Fruit fly (Drosophila melanogaster) whole organism: Measurements from ENCODE around the gene Calr.

Experiments
- CG8478 ChIP-seq: fragments of >200 bp; optimal IDR thresholded peaks from 2 replicates; lab custom pipeline; 2018; ENCODE audit warnings: inconsistent platforms
- Dll ChIP-seq: fragments of >200 bp; optimal IDR thresholded peaks from 2 replicates; lab custom pipeline; 2017
- EcR ChIP-seq, 2 experiments: fragments of >200 bp; optimal IDR thresholded peaks; 2 replicates each; lab custom pipeline; 2017; ENCODE audit warnings: missing biosample characterization in 2 of 2, missing genetic modification characterization in 2 of 2, missing genetic modification reagents in 2 of 2
- pan ChIP-seq: fragments of >200 bp; optimal IDR thresholded peaks from 2 replicates; lab custom pipeline; 2017
- psq ChIP-seq: fragments of >200 bp; optimal IDR thresholded peaks from 2 replicates; lab custom pipeline; 2017
- usp ChIP-seq: fragments of >200 bp; optimal IDR thresholded peaks from 2 replicates; lab custom pipeline; 2017; ENCODE audit warnings: missing biosample characterization, missing genetic modification characterization, mixed read lengths

Gene Calr

dm6 chr3R:9595681-9596357, 34.8 kb downstream of the Calr start:
- TF ChIP-seq psq (lab: Kevin White, UChicago) (no peak), pan (no peak), Dll (lab: Kevin White, UChicago) (no peak), usp (GFP tag; lab: Kevin White, UChicago) (no peak), EcR (GFP tag; optimal IDR thresholded peaks at IDR 0.05; lab: Kevin White, UChicago) (no peak), CG8478 (no peak)

- TF ChIP-seq Dll (lab: Kevin White, UChicago): no peak
- TF ChIP-seq CG8478: no peak
- no peak for TF ChIP-seq pan
- TF ChIP-seq usp (GFP tag; lab: Kevin White, UChicago): no peak
- TF ChIP-seq EcR (GFP tag; optimal IDR thresholded peaks at IDR 0.05; lab: Kevin White, UChicago): no peak
- no peak for TF ChIP-seq psq (lab: Kevin White, UChicago)
Observed at dm6 chr3R:9594839-9595238, 35.8 kb downstream of the Calr start.

- TF ChIP-seq pan: no peak
- no peak for TF ChIP-seq usp (GFP tag; lab: Kevin White, UChicago)
- no peak for TF ChIP-seq CG8478
- TF ChIP-seq EcR (GFP tag; optimal IDR thresholded peaks at IDR 0.05; lab: Kevin White, UChicago): no peak
- no peak for TF ChIP-seq psq (lab: Kevin White, UChicago)
Observed at dm6 chr3R:9594251-9594581, 36.4 kb downstream of the Calr start.

dm6 chr3R:9593408-9594250, 37.0 kb downstream of the Calr start:
- TF ChIP-seq usp (GFP tag; lab: Kevin White, UChicago) (no peak), psq (lab: Kevin White, UChicago) (no peak), pan (no peak), CG8478 (no peak), EcR (GFP tag; optimal IDR thresholded peaks at IDR 0.05; lab: Kevin White, UChicago) (no peak), Dll (lab: Kevin White, UChicago) (no peak)

- TF ChIP-seq psq (lab: Kevin White, UChicago) (no peak), EcR (GFP tag; optimal IDR thresholded peaks at IDR 0.05; lab: Kevin White, UChicago) (no peak), usp (GFP tag; lab: Kevin White, UChicago) (no peak), pan (no peak), Dll (lab: Kevin White, UChicago) (no peak), CG8478 (no peak)
Observed at dm6 chr3R:9591769-9592388, 38.8 kb downstream of the Calr start.

dm6 chr3R:9590952-9591532, 39.6 kb downstream of the Calr start, which contains the start of the genes bocks and CG8312:
Gene bocks (minus strand): TSS chr3R:9591002.
Gene CG8312 (plus strand): TSS chr3R:9591309.
- TF ChIP-seq usp (GFP tag; lab: Kevin White, UChicago) (no peak), CG8478 (no peak), pan (no peak), Dll (lab: Kevin White, UChicago) (no peak)

dm6 chr3R:9586663-9587248, 43.9 kb downstream of the Calr start, which contains the start of gene P58IPK:
Gene P58IPK (plus strand): TSS chr3R:9586942.
- TF ChIP-seq psq (lab: Kevin White, UChicago) (no peak), usp (GFP tag; lab: Kevin White, UChicago) (no peak), CG8478 (no peak), pan (no peak), Dll (lab: Kevin White, UChicago) (no peak), EcR (GFP tag; optimal IDR thresholded peaks at IDR 0.05; lab: Kevin White, UChicago) (no peak)

- TF ChIP-seq CG8478 (no peak), EcR (GFP tag; optimal IDR thresholded peaks at IDR 0.05; lab: Kevin White, UChicago) (no peak), Dll (lab: Kevin White, UChicago) (no peak), usp (GFP tag; lab: Kevin White, UChicago) (no peak), pan (no peak), psq (lab: Kevin White, UChicago) (no peak)
Observed at dm6 chr3R:9583122-9583521, 47.5 kb downstream of the Calr start, which contains the start of gene CG33654. Gene CG33654 (minus strand): TSS chr3R:9583222.

dm6 chr3R:9581973-9582372, 48.7 kb downstream of the Calr start:
- TF ChIP-seq psq (lab: Kevin White, UChicago) (no peak), CG8478 (no peak), usp (GFP tag; lab: Kevin White, UChicago) (no peak)

dm6 chr3R:9581089-9581520, 49.5 kb downstream of the Calr start, which contains the start of gene CG8301:
Gene CG8301 (plus strand): TSS chr3R:9581306.
- no peak for TF ChIP-seq Dll (lab: Kevin White, UChicago)
